Worm (Caenorhabditis elegans) whole organism, L2 larva: Measurements from ENCODE around the gene Y56A3A.30.

Experiments
- R02D3.7 ChIP-seq: fragments of 150-350 bp; optimal IDR thresholded peaks from 2 replicates; lab custom pipeline; 2014; ENCODE audit warnings: missing biosample characterization, missing genetic modification characterization
- Y55F3AM.14 ChIP-seq: fragments of 200-800 bp; sonication (Bioruptor generic); optimal IDR thresholded peaks from 2 replicates; lab custom pipeline; 2018; ENCODE audit warnings: mild to moderate bottlenecking, missing genetic modification characterization, missing compliant biosample characterization
- ZK546.5 ChIP-seq: sonication (generic microtip); optimal IDR thresholded peaks from 2 replicates; lab custom pipeline; 2017; ENCODE audit warnings: missing biosample characterization, missing genetic modification characterization
- alr-1 ChIP-seq: fragments of 150-350 bp; optimal IDR thresholded peaks from 2 replicates; lab custom pipeline; 2014; ENCODE audit warnings: missing biosample characterization, missing genetic modification characterization
- aly-2 ChIP-seq: fragments of 150-350 bp; optimal IDR thresholded peaks from 2 replicates; lab custom pipeline; 2014; ENCODE audit warnings: missing biosample characterization, missing genetic modification characterization
- ama-1 ChIP-seq: fragments of 150-350 bp; optimal IDR thresholded peaks from 2 replicates; lab custom pipeline; 2018; ENCODE audit warnings: inconsistent platforms
- blmp-1 ChIP-seq: sonication (generic microtip); optimal IDR thresholded peaks from 2 replicates; lab custom pipeline; 2017; ENCODE audit warnings: missing genetic modification characterization, mild to moderate bottlenecking, missing compliant biosample characterization, antibody characterized with exemption, moderate library complexity; ENCODE audit not compliant: insufficient read depth
- ceh-16 ChIP-seq: fragments of 150-350 bp; optimal IDR thresholded peaks from 2 replicates; lab custom pipeline; 2014; ENCODE audit warnings: missing biosample characterization, missing genetic modification characterization
- ceh-82 ChIP-seq: fragments of 150-350 bp; optimal IDR thresholded peaks from 2 replicates; lab custom pipeline; 2014; ENCODE audit warnings: missing biosample characterization, missing genetic modification characterization
- crh-2 ChIP-seq: sonication (generic microtip); optimal IDR thresholded peaks from 2 replicates; lab custom pipeline; 2017; ENCODE audit warnings: missing biosample characterization, missing genetic modification characterization
- egl-27 ChIP-seq: sonication (generic microtip); optimal IDR thresholded peaks from 3 replicates; lab custom pipeline; 2017; ENCODE audit warnings: missing biosample characterization, missing genetic modification reagents, missing genetic modification characterization
- elt-3 ChIP-seq: sonication (generic microtip); optimal IDR thresholded peaks from 2 replicates; lab custom pipeline; 2017; ENCODE audit warnings: missing biosample characterization, missing genetic modification characterization
- fos-1 ChIP-seq: fragments of 150-350 bp; optimal IDR thresholded peaks from 2 replicates; lab custom pipeline; 2014; ENCODE audit warnings: missing biosample characterization, missing genetic modification characterization
- lin-11 ChIP-seq: fragments of 150-350 bp; sonication (generic microtip); optimal IDR thresholded peaks from 2 replicates; lab custom pipeline; 2014; ENCODE audit warnings: missing biosample characterization, missing genetic modification characterization, inconsistent platforms, mixed read lengths
- lin-13 ChIP-seq: fragments of 150-350 bp; optimal IDR thresholded peaks from 2 replicates; lab custom pipeline; 2014; ENCODE audit warnings: missing biosample characterization, missing genetic modification reagents, missing genetic modification characterization
- lin-39 ChIP-seq: fragments of 150-350 bp; optimal IDR thresholded peaks from 2 replicates; lab custom pipeline; 2014; ENCODE audit warnings: missing biosample characterization, missing genetic modification reagents, missing genetic modification characterization
- lsy-2 ChIP-seq, 2 experiments: fragments of 150-350 bp in 1 of 2; sonication (generic microtip) in 1 of 2; optimal IDR thresholded peaks; 2 replicates each; lab custom pipeline; 2014 to 2017; ENCODE audit warnings: missing biosample characterization in 2 of 2, missing genetic modification characterization in 2 of 2
- mab-5 ChIP-seq: fragments of 150-350 bp; optimal IDR thresholded peaks from 2 replicates; lab custom pipeline; 2014; ENCODE audit warnings: missing biosample characterization, missing genetic modification characterization
- mdl-1 ChIP-seq, 2 experiments: fragments of 150-350 bp in 1 of 2; sonication (generic microtip) in 1 of 2; optimal IDR thresholded peaks; 2 replicates each; lab custom pipeline; 2017; ENCODE audit warnings: missing biosample characterization in 2 of 2, missing genetic modification characterization in 2 of 2
- nhr-10 ChIP-seq: sonication (generic microtip); optimal IDR thresholded peaks from 2 replicates; lab custom pipeline; 2017; ENCODE audit warnings: missing biosample characterization, missing genetic modification characterization
- nhr-11 ChIP-seq: fragments of 150-350 bp; optimal IDR thresholded peaks from 2 replicates; lab custom pipeline; 2014; ENCODE audit warnings: missing biosample characterization, missing genetic modification characterization
- nhr-12 ChIP-seq: fragments of 150-350 bp; optimal IDR thresholded peaks from 2 replicates; lab custom pipeline; 2014; ENCODE audit warnings: missing biosample characterization, missing genetic modification characterization
- nhr-129 ChIP-seq: fragments of 150-350 bp; optimal IDR thresholded peaks from 2 replicates; lab custom pipeline; 2014; ENCODE audit warnings: missing biosample characterization, missing genetic modification characterization
- nhr-21 ChIP-seq: fragments of 150-350 bp; optimal IDR thresholded peaks from 2 replicates; lab custom pipeline; 2014; ENCODE audit warnings: missing biosample characterization, missing genetic modification characterization
- nhr-23 ChIP-seq: fragments of 150-350 bp; optimal IDR thresholded peaks from 2 replicates; lab custom pipeline; 2014; ENCODE audit warnings: missing biosample characterization, missing genetic modification reagents, missing genetic modification characterization
- nhr-6 ChIP-seq: fragments of 150-350 bp; optimal IDR thresholded peaks from 2 replicates; lab custom pipeline; 2014; ENCODE audit warnings: missing biosample characterization, missing genetic modification characterization
- nhr-77 ChIP-seq: fragments of 150-350 bp; optimal IDR thresholded peaks from 2 replicates; lab custom pipeline; 2014; ENCODE audit warnings: missing biosample characterization, missing genetic modification characterization
- peb-1 ChIP-seq: fragments of 150-350 bp; optimal IDR thresholded peaks from 2 replicates; lab custom pipeline; 2014; ENCODE audit warnings: missing biosample characterization, missing genetic modification characterization
- sem-4 ChIP-seq: fragments of 150-350 bp; optimal IDR thresholded peaks from 2 replicates; lab custom pipeline; 2014; ENCODE audit warnings: missing biosample characterization, missing genetic modification reagents, missing genetic modification characterization
- skn-1 ChIP-seq: sonication (generic microtip); optimal IDR thresholded peaks from 2 replicates; lab custom pipeline; 2017; ENCODE audit warnings: missing biosample characterization, missing genetic modification characterization
- sma-3 ChIP-seq: sonication (generic microtip); optimal IDR thresholded peaks from 2 replicates; lab custom pipeline; 2016; ENCODE audit warnings: missing genetic modification reagents, missing genetic modification characterization, missing compliant biosample characterization
- sma-9 ChIP-seq, 2 experiments: fragments of 150-350 bp in 1 of 2; sonication (generic microtip) in 1 of 2; optimal IDR thresholded peaks; 2 replicates each; lab custom pipeline; 2014 to 2016; ENCODE audit warnings: missing genetic modification characterization in 2 of 2, mild to moderate bottlenecking in 1 of 2, missing biosample characterization in 1 of 2, missing compliant biosample characterization in 1 of 2, missing genetic modification reagents in 1 of 2, moderate library complexity in 1 of 2
- snpc-4 ChIP-seq: fragments of 150-350 bp; optimal IDR thresholded peaks from 2 replicates; lab custom pipeline; 2014; ENCODE audit warnings: missing biosample characterization, missing genetic modification characterization
- unc-39 ChIP-seq: fragments of 150-350 bp; optimal IDR thresholded peaks from 2 replicates; lab custom pipeline; 2014; ENCODE audit warnings: missing biosample characterization, missing genetic modification characterization
- unc-55 ChIP-seq: fragments of 150-350 bp; sonication (generic microtip); optimal IDR thresholded peaks from 3 replicates; lab custom pipeline; 2014; ENCODE audit warnings: missing biosample characterization, missing genetic modification reagents, missing genetic modification characterization
- unc-62 ChIP-seq: fragments of 150-350 bp; optimal IDR thresholded peaks from 2 replicates; lab custom pipeline; 2014; ENCODE audit warnings: missing biosample characterization, missing genetic modification reagents, missing genetic modification characterization
- zag-1 ChIP-seq: fragments of 150-350 bp; optimal IDR thresholded peaks from 2 replicates; lab custom pipeline; 2014; ENCODE audit warnings: missing biosample characterization, missing genetic modification characterization
- ztf-11 ChIP-seq: sonication (generic microtip); optimal IDR thresholded peaks from 2 replicates; lab custom pipeline; 2017; ENCODE audit warnings: missing biosample characterization, missing genetic modification characterization
- ztf-4 ChIP-seq: fragments of 150-350 bp; optimal IDR thresholded peaks from 2 replicates; lab custom pipeline; 2014; ENCODE audit warnings: missing biosample characterization, missing genetic modification characterization

Gene Y56A3A.30

ce11 chrIII:11949276-11949879 lies 29.5 kb downstream of the Y56A3A.30 start:
- TF ChIP-seq fos-1 (peak; percentile 56), ztf-11 (tag; lab: Kevin White, UChicago) (no peak), nhr-11 (tag; lab: Kevin White, UChicago) (no peak), nhr-21 (no peak), sma-9 (GFP tag; optimal IDR thresholded peaks at IDR 0.05; lab: Kevin White, UChicago) (no peak), sma-9 (tag; optimal IDR thresholded peaks at IDR 0.05; lab: Kevin White, UChicago) (no peak)

DNA sequence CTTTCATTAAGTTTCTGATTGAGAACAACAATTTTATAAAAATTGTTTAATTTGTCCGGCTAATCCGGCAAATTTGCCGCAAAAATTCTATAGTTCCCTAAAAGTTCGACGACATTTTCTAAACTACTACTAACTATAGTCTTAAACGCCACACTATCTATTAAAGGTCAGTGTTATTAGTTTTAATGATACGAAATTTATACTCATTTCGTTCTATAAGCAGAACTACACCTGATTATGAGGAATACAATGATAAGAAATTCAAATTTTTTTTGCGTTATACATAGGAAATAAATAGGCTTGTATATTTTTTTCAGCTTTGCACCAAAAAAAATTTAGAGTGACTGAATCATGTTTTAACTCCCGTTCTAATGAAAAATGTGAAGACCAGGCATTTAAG lies 30.4 kb downstream of the Y56A3A.30 start:
- TF ChIP-seq fos-1 (peak; percentile 73), zag-1 (tag; lab: Kevin White, UChicago) (no peak)

DNA sequence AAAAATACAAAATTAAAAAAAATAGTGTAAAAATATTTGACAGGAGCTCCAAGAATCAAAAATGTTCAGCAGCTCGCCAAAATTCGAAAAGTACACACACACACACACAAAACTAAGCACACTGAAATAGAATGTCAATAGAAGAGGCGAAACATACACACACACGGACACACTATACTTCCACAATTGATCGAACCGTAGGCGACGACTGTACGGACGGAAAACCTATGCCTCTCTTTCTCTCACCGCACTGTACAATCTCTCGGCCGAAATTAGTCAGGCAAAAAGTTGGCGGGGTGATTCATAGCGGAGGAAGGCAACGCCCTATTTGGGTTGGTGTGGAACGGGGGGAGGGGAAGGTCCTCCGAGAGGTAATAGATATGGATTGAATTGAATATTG lies 31.3 kb downstream of the Y56A3A.30 start:
- no peak for TF ChIP-seq R02D3.7 (tag; lab: Kevin White, UChicago)
- TF ChIP-seq ceh-16 (tag; lab: Kevin White, UChicago), result no peak
- peak; percentile 97 for TF ChIP-seq fos-1
- TF ChIP-seq sma-3 (GFP tag; lab: Kevin White, UChicago), result no peak
- no peak for TF ChIP-seq nhr-11 (tag; lab: Kevin White, UChicago)
- TF ChIP-seq elt-3 (tag; lab: Kevin White, UChicago), result no peak
- TF ChIP-seq ztf-4 (tag; lab: Kevin White, UChicago), result no peak
- TF ChIP-seq nhr-129 (tag; lab: Kevin White, UChicago), result peak; percentile 52
- TF ChIP-seq, all 48 proteins: peak for 2

ce11 chrIII:11946973-11947372 lies 31.9 kb downstream of the Y56A3A.30 start, which contains the start of gene Y56A3A.7:
Gene Y56A3A.7, minus strand, starts transcription at chrIII:11947019.
- TF ChIP-seq unc-39 (no peak), lin-13 (GFP tag; lab: Kevin White, UChicago) (no peak), R02D3.7 (tag; lab: Kevin White, UChicago) (no peak), elt-3 (tag; lab: Kevin White, UChicago) (no peak), crh-2 (tag; lab: Kevin White, UChicago) (no peak), nhr-12 (tag; lab: Kevin White, UChicago) (no peak), ceh-82 (tag; lab: Kevin White, UChicago) (no peak), alr-1 (tag; lab: Kevin White, UChicago) (no peak)
- TF ChIP-seq, all 48 proteins: peak for 0

- TF ChIP-seq egl-27 (tag; lab: Kevin White, UChicago) (peak; percentile 73), blmp-1 (tag; lab: Kevin White, UChicago) (peak; percentile 35), sem-4 (tag; lab: Kevin White, UChicago) (peak; percentile 95), nhr-11 (tag; lab: Kevin White, UChicago) (no peak), peb-1 (tag; lab: Kevin White, UChicago) (no peak), crh-2 (tag; lab: Kevin White, UChicago) (peak; percentile 92), sma-9 (GFP tag; optimal IDR thresholded peaks at IDR 0.05; lab: Kevin White, UChicago) (peak; percentile 97), sma-9 (tag; optimal IDR thresholded peaks at IDR 0.05; lab: Kevin White, UChicago) (no peak), ama-1 (peak; percentile 9), unc-39 (no peak), zag-1 (tag; lab: Kevin White, UChicago) (no peak), ztf-11 (tag; lab: Kevin White, UChicago) (no peak), mdl-1 (tag; optimal IDR thresholded peaks at IDR 0.05; lab: Kevin White, UChicago) (no peak), lin-13 (GFP tag; lab: Kevin White, UChicago) (peak; percentile 91), nhr-21 (peak; percentile 82), nhr-23 (tag; lab: Kevin White, UChicago) (no peak), unc-55 (GFP tag; lab: Kevin White, UChicago) (peak; percentile 86), lin-39 (tag; lab: Kevin White, UChicago) (no peak), alr-1 (tag; lab: Kevin White, UChicago) (no peak), nhr-77 (tag; lab: Kevin White, UChicago) (no peak), aly-2 (tag; lab: Kevin White, UChicago) (no peak), fos-1 (peak; percentile 34), mab-5 (tag; lab: Kevin White, UChicago) (peak; percentile 67), ZK546.5 (tag; lab: Kevin White, UChicago) (peak; percentile 9), elt-3 (tag; lab: Kevin White, UChicago) (no peak), lin-11 (tag; lab: Kevin White, UChicago) (peak; percentile 52), snpc-4 (tag; lab: Kevin White, UChicago) (peak; percentile 79), Y55F3AM.14 (GFP tag; lab: Kevin White, UChicago) (peak; percentile 55), ceh-82 (tag; lab: Kevin White, UChicago) (no peak), nhr-12 (tag; lab: Kevin White, UChicago) (no peak), R02D3.7 (tag; lab: Kevin White, UChicago) (peak; percentile 47), sma-3 (GFP tag; lab: Kevin White, UChicago) (peak; percentile 90), nhr-10 (tag; lab: Kevin White, UChicago) (no peak), skn-1 (tag; lab: Kevin White, UChicago) (no peak), nhr-6 (peak; percentile 42), ztf-4 (tag; lab: Kevin White, UChicago) (peak; percentile 74), lsy-2 (tag; optimal IDR thresholded peaks at IDR 0.05; lab: Kevin White, UChicago) (peak; percentile 86 to 94), nhr-129 (tag; lab: Kevin White, UChicago) (no peak), unc-62 (GFP tag; lab: Kevin White, UChicago) (no peak)
These were observed 32.7 kb downstream of the Y56A3A.30 start for ce11 chrIII:11946062-11946749.
